Fruit fly (Drosophila melanogaster) whole organism, larva: ENCODE data around the gene Ac76E.
A peak's percentile ranks its signal among the peaks of the same experiment; 100 is the strongest.

Experiments
- noc ChIP-seq: fragments of 200-800 bp; sonication (Bioruptor generic); optimal IDR thresholded peaks from 3 replicates; lab custom pipeline; 2019; ENCODE audit warnings: missing biosample characterization, mild to moderate bottlenecking, missing genetic modification characterization, moderate library complexity

The Ac76E gene

DNA sequence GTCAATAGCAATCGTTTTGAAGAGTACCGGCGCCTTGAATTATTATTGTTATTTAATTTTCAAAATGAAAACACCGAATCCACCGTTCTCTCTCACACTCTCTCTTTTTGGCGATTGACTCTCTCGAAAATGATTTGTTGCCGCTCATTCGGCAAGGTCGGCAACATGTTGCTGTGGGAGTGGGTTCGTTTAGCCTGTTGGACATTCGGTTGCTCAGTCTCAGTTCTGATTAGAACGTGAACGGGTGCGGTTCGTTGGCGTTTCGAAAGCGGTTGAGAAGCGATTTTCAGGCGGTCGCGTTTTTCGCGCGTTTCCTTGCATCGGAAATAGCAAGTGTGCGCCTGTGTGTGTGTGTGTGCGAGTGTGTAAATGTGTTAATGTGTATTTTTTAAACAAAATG is at the start of gene Ac76E:
Ac76E (plus strand) TSS at position 264 of the 400 bp plus-strand sequence.
- peak; percentile 20 for TF ChIP-seq noc (tag; lab: Kevin White, UChicago)

DNA sequence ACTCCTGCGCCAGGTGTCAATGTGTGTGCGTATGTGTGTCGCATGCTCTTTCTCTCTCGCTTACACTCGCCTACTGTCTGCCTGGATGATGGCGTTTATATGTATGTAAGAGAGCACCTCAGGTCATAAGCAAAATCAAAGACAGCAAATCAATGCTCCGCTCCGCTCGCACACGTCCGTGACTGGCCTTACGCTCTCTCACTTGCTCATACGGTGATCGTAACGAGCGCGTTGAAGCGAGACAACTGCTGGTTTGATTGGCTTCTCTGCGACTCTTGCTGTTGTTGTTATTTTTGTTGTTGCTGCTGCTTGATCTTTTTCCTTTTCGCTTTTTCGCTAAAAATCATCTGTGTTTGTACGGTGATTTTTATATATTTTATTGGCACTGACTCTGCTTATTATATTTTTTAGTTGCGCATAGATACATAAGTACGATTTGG is 43.5 kb upstream of the Ac76E start:
- peak; percentile 69 for TF ChIP-seq noc (tag; lab: Kevin White, UChicago)

DNA sequence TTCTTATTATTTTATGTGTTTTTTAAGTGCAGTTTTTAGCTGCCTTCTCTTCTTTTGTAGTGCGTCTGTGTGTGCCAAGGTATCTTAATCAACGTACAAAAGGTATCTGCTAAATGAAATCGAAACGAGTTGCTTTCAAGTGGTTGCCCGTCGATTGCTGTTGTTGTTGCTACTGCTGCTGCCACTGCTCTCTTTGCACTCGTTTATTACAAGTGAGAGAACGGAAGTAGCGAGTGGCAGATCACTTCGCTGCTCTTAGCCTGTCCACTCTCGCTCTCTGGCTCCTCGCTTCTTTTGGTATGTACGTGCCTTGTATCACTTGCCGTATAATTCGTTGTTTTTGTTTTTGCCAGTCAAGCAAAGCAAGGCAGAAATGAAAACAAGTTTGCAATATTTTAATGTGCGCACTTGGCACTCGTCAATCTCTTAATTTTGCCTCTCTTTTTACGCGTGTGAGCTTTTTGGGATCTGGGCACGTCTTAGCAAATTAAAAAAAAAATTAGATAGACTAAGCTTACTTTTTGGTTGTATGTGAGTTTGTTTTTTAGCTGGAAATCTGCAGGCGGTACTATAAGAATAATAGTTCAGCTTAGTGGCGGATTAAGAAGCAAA is 42.7 kb upstream of the Ac76E start:
- TF ChIP-seq noc (tag; lab: Kevin White, UChicago): no peak

DNA sequence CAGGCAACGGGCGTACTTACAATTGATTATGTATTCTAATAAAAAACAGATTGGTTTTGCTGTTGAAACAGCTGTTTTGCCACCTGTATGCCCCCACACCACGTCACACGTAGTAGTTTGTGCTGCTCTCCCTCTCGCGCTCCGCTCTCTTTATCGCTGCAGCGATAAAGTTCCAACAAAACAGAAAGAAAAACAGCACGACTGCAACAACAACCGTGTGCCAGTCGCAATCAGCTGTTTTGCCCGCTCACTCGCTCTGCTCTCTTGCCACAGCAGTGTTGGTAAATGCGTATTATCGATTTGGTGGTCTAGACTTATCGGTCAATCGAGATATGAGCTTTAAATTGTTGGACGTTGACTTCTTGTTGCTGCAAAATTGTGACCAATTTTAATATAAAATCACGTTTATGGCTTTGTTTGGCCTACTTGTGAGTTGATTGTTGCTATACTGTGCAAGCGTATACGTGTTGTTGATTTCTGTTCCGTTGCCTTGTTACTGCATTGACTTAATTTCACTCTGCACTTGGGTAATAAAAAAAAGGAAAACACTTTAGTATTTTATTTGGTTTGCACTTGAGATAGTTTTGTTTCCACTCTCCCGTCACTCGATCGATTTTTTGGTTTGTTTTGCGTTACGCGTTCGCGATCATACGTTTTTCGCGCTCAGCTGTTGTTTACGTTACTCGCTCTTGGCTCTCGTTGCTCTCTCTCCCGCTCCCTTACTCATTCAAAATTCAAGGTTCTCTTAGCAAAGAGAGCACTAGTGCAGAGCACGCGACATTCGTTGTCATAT is 42.0 kb upstream of the Ac76E start:
- TF ChIP-seq noc (tag; lab: Kevin White, UChicago): no peak

DNA sequence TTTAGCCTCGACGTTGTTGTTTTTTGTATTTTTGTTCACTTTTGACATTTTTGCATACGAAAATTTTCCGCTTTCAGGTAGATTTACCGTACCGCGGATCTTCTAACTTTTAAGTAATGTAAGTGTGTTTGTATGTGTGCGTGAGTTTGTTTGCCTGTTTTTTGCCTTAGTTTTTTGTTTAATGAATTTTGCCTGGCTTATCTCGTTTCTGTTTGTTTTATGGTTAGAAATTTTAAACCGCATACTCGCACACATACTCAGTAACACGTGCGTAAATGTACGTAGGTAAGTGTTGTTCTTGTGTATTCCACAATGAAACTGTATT is 41.4 kb upstream of the Ac76E start:
- no peak for TF ChIP-seq noc (tag; lab: Kevin White, UChicago)

DNA sequence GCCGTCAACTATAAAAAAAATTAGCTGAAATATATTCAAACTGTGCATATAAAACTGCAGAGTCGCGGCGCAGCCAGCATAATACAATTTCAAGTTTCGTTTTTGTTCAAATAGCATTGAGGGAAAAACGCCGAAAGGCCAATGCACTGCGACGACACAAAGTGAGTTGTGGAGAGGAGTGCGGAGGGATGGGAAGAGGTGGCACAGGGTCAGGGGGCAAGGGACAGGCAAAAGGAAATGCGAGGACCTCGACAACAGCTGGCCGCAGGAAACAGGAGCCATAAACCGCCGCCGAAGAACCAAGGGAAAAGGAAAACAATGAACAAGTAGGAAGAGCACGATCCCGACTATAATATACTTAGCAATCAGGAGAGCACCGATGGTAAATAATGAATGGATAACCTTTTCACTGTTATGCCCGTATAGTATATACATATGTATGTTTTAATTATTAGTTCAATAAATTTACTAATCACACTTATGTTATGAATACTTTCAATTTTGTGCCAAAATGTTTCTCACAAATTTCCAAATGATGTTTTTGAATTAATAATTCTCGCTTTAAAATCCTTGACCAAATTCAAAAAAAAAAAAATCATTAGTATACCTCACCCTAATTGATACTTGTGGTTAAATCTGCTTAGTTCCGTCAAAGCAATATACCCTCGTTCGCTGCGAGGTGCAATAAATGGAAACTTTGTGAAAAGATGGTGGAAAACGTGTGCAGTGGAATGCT is 40.4 kb upstream of the Ac76E start:
- TF ChIP-seq noc (tag; lab: Kevin White, UChicago): no peak

DNA sequence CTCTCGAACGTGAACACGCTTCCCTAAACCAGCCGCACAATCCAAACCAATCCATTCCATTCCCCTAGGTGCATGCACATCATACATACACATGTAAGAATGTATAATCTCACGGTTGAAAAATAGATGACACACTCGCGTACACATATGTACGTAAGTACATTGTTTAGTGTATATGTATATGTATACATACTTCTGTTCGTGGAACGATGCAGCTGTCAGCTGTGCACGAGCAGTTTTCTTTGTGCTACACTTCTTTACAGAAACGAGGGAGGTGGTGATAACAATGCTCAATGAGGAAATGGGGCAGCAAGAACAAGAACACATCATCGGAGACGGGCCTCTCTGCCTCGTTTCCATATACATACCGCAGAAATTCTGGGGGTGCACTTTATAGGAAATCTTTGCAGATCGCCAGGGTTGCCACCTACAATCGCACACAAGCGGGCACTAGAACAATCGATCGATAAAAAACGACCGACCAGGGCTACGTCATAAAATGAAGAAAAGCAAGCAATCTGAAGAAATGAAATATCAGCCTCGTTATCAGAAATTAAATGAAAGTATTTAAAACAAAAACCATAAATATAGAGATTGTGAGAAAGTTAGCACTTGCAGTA is 39.7 kb upstream of the Ac76E start:
- no peak for TF ChIP-seq noc (tag; lab: Kevin White, UChicago)

DNA sequence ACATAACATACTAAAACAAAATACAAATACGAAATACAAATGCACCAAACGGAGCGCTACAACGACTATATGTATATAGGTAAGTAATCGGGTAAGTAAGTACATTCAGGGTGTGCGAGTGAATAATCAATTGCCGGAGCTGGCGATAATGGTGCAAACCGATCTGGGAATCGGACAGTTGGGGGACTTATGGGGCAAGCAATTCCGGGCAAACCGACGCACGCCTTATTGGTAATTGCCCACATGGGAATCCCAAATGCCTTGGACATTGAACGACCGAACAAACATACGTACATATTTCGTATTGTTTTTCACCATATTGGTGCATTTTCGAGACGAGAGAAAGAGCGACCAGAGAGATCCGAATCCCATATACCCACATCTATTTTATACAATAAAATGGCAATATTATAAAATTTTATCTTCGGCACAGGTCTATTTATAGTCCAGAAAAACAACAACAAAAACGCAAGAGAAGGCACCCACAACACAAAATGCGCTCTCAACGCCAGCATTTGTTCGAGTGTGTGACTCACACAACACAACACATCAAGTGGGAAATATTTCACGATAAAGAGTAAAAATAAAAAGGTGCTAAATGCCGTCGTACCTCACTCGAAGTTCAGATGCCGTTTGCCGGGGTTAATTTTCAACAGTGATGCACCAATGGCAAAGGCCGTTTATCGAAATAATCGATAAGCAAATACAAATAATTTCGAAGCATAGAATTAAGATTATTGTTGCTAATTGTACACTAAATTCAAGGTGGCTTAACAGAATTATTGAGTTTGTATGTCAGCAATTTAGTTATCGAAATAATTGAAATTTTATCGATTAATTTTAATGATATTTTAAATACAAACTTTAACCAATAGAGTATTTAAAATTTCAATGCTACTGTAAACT is 38.6 kb upstream of the Ac76E start:
- TF ChIP-seq noc (tag; lab: Kevin White, UChicago): no peak

DNA sequence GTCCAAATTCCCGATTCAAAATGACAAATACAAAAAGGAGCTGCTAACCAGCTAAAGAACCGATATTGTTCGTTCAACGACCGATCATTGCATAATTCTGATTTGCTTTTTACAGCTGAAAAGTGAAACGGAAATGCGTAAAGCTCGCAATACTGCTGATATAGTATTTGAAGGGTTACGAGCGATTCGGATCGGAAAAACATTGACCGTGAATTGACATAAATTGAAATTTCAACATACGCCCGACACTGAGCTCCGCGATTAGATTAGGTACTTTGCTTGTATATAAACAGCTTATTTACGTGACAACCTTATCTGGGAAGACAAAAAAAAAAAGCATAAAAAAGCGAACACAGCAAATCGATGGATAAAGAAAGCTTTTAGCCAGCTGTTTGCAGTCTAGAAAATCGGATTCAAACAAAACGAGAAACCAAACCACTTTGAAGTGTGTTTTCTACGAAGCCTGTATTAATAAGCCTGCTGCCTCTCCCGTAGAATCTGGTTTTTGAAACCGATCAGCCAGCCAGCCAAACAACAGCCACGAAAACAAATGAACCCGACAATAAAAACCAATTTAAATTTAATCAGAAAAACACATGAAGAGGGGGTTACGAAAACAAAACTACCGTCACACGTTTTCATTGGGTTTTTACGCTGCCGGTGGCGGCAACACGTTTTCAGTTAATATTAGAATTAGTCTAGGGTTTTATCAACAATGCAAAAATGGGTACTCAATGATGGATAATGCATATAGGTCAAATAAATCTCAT is 37.4 kb upstream of the Ac76E start:
- peak; percentile 14 for TF ChIP-seq noc (tag; lab: Kevin White, UChicago)

DNA sequence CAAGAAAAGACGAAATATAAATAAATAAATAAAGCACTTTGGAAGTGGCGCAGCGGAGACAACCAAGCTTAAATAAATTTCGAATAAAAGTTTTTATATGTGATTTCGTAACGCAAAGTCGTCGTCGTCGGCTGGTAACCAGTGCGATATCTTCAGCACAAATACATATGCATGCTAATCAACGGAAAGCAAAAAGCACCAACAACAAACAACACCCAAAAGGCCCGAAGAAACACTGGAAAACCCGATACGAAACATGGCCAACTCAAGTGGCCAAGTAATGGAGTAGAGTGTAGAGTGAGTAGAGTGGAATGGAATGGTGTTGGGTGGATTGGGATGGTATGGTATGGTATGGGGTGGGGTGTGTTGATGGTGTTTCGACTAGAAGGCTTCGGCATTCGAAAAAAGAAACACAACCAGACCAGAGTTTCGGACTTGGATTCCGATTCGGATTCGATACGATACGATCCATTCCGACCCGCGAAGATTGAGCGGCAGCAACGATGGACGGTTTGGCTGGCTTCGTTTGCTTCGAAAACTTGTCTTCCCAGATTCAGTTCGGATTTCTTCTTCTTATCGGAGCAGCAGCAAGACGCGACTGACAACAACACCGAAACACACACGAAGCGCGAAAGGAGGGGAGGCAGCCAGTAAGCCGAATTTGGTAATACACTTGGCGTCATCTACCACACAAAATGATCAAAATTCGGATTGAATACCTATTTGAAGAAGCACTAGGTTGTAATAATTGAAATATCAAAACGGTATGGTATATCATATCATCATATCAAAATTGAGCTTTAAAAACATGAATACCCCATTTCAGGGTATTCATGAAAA is 36.3 kb upstream of the Ac76E start:
- TF ChIP-seq noc (tag; lab: Kevin White, UChicago): peak; percentile 94

DNA sequence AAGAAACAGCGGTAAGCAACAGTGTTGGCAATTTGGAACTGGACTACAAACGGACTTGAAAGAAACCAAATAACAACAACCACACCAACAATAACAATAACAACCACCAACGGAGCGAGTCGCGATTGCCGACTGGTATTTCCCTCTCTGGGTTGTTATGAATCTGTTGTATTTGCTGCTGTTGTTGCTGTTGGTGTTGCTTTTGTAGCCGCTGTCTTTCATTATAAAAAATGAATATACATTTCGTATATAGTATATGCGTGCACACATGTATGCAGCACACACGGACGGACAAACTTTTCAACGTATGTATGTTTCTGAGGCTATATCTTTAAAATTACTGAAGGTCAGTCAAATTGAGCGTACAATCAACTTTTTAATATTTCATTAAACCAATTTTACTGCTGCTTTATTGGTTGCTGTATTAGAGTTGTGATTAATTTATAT is 35.7 kb upstream of the Ac76E start:
- no peak for TF ChIP-seq noc (tag; lab: Kevin White, UChicago)

DNA sequence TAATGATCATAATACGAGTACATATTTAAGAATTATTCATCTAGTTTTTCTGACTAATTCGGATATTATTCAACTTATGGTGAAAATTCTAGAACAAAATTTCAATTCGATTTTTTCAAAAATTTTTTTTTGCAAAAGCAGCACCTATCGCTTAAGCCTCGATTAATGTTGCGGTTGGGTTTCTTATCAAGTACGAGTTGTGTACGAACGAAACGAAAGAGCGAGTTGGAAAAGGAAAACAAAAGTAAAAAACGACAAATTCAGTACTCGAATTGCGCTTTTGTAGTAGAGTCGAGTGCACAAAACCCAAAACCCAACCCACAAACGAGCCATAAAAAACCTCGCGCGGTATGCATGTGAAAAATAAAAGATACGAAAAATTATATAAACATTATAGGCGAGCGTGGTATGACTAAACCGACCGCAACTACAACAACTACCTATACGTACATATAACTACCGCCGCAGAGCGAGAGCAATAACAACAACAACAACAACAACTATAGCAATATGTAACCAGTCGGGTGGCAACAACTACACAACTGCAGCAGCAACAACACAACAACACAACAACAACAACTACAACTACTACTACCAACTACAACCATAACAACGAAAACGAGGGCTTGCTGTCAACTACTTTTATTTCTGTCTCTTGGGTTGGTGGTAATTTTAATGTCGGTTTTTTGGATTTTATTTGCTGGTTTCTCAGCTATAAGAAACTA is 34.5 kb upstream of the Ac76E start:
- TF ChIP-seq noc (tag; lab: Kevin White, UChicago): no peak

DNA sequence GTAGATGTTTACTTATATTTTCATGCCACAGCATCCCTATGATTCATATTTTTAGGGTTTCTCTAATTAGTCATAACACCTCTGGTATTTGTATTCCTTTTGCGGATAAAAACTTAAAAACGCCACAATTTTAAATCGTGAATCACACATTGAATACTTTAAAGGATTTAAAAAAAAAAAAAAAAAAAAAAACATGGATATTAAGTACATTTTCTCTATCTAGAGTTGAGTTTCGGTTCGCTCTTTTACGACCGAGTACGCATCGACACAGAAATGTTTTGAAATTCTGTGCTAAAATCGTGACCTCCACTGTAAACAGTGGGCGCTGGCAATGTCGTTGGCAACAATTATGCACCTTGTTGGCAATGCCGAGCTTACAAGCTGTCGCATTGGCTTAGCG is 33.7 kb upstream of the Ac76E start:
- no peak for TF ChIP-seq noc (tag; lab: Kevin White, UChicago)
